Fruit fly (Drosophila melanogaster): ENCODE measurements around the gene NHP2.
A peak's percentile ranks its signal among the peaks of the same experiment; 100 is the strongest.

The NHP2 gene

DNA sequence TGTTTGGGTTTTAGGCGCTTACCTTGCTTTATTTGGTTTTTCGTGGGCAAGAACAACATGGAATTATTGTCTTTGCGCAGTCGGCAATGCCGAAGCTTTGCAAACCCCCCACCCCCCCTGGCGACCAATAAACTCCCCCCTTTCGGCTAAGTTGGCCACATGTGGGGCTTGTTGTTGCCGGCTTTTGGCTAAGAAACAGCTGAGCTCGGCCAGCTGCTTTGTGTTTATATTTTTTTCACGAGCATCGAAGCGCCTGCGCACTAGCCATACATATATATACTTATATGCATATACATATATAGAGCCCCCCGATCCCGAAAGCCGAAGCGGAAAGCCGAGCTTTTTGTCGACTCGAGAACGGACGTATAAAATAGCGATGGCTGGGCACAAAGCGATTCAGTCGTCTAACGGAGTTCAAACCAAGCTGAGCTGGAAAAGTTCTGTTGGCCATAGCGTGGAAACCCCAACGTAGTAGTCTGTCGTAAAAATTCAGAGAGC is 2.8 kb upstream of the NHP2 start, which contains the start of gene CG17839 (continued):
- TF ChIP-seq Awh (GFP tag; IDR thresholded peaks at IDR 0.05): no peak
- TF ChIP-seq CG18476 (GFP tag; optimal IDR thresholded peaks at IDR 0.05): no peak
- no peak for TF ChIP-seq wdn (GFP tag; IDR thresholded peaks at IDR 0.05)
- no peak for TF ChIP-seq Hr39 (optimal IDR thresholded peaks at IDR 0.05)
- TF ChIP-seq hb (GFP tag; IDR thresholded peaks at IDR 0.05; ENCODE audit: partially characterized antibody): no peak
- TF ChIP-seq Adf1 (GFP tag; IDR thresholded peaks at IDR 0.05): peak; percentile 83
- no peak for TF ChIP-seq CG14014 (GFP tag; IDR thresholded peaks at IDR 0.05)
- no peak for TF ChIP-seq zen2 (GFP tag; IDR thresholded peaks at IDR 0.05; ENCODE audit: partially characterized antibody)
- TF ChIP-seq zen (tag; optimal IDR thresholded peaks at IDR 0.05): no peak
- TF ChIP-seq vnd (GFP tag; IDR thresholded peaks at IDR 0.05; ENCODE audit: partially characterized antibody): no peak
- TF ChIP-seq unc-4 (GFP tag; IDR thresholded peaks at IDR 0.05; ENCODE audit: partially characterized antibody): 0 out of 2 replicates have a peak, but pooled peaks have one; percentile 40
- no peak for TF ChIP-seq nau (GFP tag; optimal IDR thresholded peaks at IDR 0.05)
- TF ChIP-seq jing (GFP tag; optimal IDR thresholded peaks at IDR 0.05): no peak
- no peak for TF ChIP-seq Hand (GFP tag; optimal IDR thresholded peaks at IDR 0.05)
- TF ChIP-seq ap (GFP tag; IDR thresholded peaks at IDR 0.05): no peak
- no peak for TF ChIP-seq CG32772 (GFP tag; IDR thresholded peaks at IDR 0.05)
- TF ChIP-seq Hmx (GFP tag; optimal IDR thresholded peaks at IDR 0.05): no peak
- TF ChIP-seq NFAT (GFP tag; IDR thresholded peaks at IDR 0.05): no peak; the same call in 1 of the 2 replicates
- peak; percentile 41 for TF ChIP-seq Atf6 (GFP tag; IDR thresholded peaks at IDR 0.05)
- no peak for TF ChIP-seq ci (GFP tag; IDR thresholded peaks at IDR 0.05)
- peak; percentile 9 for TF ChIP-seq ATbp (GFP tag; optimal IDR thresholded peaks at IDR 0.05)
- TF ChIP-seq btn (GFP tag; optimal IDR thresholded peaks at IDR 0.05): no peak
- no peak for TF ChIP-seq CG15073 (GFP tag; optimal IDR thresholded peaks at IDR 0.05)
- TF ChIP-seq gfzf (GFP tag; optimal IDR thresholded peaks at IDR 0.05): no peak
- no peak for TF ChIP-seq CG6791 (GFP tag; IDR thresholded peaks at IDR 0.05; ENCODE audit: partially characterized antibody)
- TF ChIP-seq CG2875 (GFP tag; optimal IDR thresholded peaks at IDR 0.05): no peak
- no peak for TF ChIP-seq HmgZ (tag; optimal IDR thresholded peaks at IDR 0.05)
- TF ChIP-seq Jarid2 (GFP tag; optimal IDR thresholded peaks at IDR 0.05): peak; percentile 76
- no peak for TF ChIP-seq CG16779 (GFP tag; IDR thresholded peaks at IDR 0.05)
- TF ChIP-seq pfk (GFP tag; optimal IDR thresholded peaks at IDR 0.05): no peak
- no peak for TF ChIP-seq CG12236 (GFP tag; optimal IDR thresholded peaks at IDR 0.05)
- no peak for TF ChIP-seq phol (tag; optimal IDR thresholded peaks at IDR 0.05)
- no peak for TF ChIP-seq CG10366 (GFP tag; IDR thresholded peaks at IDR 0.05)
- TF ChIP-seq tap (tag; optimal IDR thresholded peaks at IDR 0.05): no peak
- TF ChIP-seq zf30C (GFP tag; optimal IDR thresholded peaks at IDR 0.05): no peak
- peak; percentile 92 for TF ChIP-seq crol (GFP tag; IDR thresholded peaks at IDR 0.05)
- no peak for TF ChIP-seq CG3163 (GFP tag; optimal IDR thresholded peaks at IDR 0.05)
- TF ChIP-seq CG1233 (GFP tag; optimal IDR thresholded peaks at IDR 0.05): no peak
- TF ChIP-seq sna (GFP tag; IDR thresholded peaks at IDR 0.05; ENCODE audit: partially characterized antibody): no peak
- TF ChIP-seq org-1 (GFP tag; optimal IDR thresholded peaks at IDR 0.05): no peak
- no peak for TF ChIP-seq CG18011 (GFP tag; optimal IDR thresholded peaks at IDR 0.05)
- TF ChIP-seq sug (tag; optimal IDR thresholded peaks at IDR 0.05): peak; percentile 51
- no peak for TF ChIP-seq chn (GFP tag; optimal IDR thresholded peaks at IDR 0.05)
- TF ChIP-seq sc (optimal IDR thresholded peaks at IDR 0.05): no peak
- TF ChIP-seq sc (GFP tag; optimal IDR thresholded peaks at IDR 0.05): no peak
- no peak for TF ChIP-seq zfh2 (GFP tag; optimal IDR thresholded peaks at IDR 0.05)
- TF ChIP-seq bigmax (GFP tag; optimal IDR thresholded peaks at IDR 0.05): no peak
- no peak for TF ChIP-seq cas (GFP tag; IDR thresholded peaks at IDR 0.05)
- TF ChIP-seq wor (GFP tag; IDR thresholded peaks at IDR 0.05): no peak
- no peak for TF ChIP-seq CG8089 (GFP tag; optimal IDR thresholded peaks at IDR 0.05)
- no peak for TF ChIP-seq ranshi (GFP tag; IDR thresholded peaks at IDR 0.05)
- no peak for TF ChIP-seq CG14965 (GFP tag; optimal IDR thresholded peaks at IDR 0.05; ENCODE audit: borderline replicate concordance)

All from whole organism, embryonic.